Fruit fly (Drosophila melanogaster) whole organism, wandering third instar larva: ENCODE data around the gene CG7201.
A peak's percentile ranks its signal among the peaks of the same experiment; 100 is the strongest.

ENCODE experiments used
- Abd-B ChIP-seq: fragments of >200 bp; optimal IDR thresholded peaks from 2 replicates; lab custom pipeline; 2017; ENCODE audit warnings: missing biosample characterization, missing genetic modification characterization
- CG32264 ChIP-seq: fragments of 200-800 bp; sonication (Bioruptor generic); optimal IDR thresholded peaks from 2 replicates; lab custom pipeline; 2016; ENCODE audit warnings: missing biosample characterization, missing genetic modification characterization
- CG9705 ChIP-seq: fragments of 200-800 bp; sonication (Bioruptor generic); optimal IDR thresholded peaks from 2 replicates; lab custom pipeline; 2018; ENCODE audit warnings: missing biosample characterization, mild to moderate bottlenecking, missing genetic modification characterization
- CrebA ChIP-seq: fragments of 200-800 bp; sonication (Bioruptor generic); optimal IDR thresholded peaks from 2 replicates; lab custom pipeline; 2016; ENCODE audit warnings: missing biosample characterization, mild to moderate bottlenecking, missing genetic modification characterization, borderline replicate concordance
- Dfd ChIP-seq: fragments of >200 bp; optimal IDR thresholded peaks from 2 replicates; lab custom pipeline; 2017; ENCODE audit warnings: missing biosample characterization, missing genetic modification characterization
- Dif ChIP-seq: fragments of 200-275, 200-300 bp; sonication (Bioruptor generic); optimal IDR thresholded peaks from 2 replicates; lab custom pipeline; 2018; ENCODE audit warnings: missing biosample characterization, missing genetic modification characterization; ENCODE audit not compliant: partially characterized antibody
- GATAd ChIP-seq: sonication (Bioruptor generic); optimal IDR thresholded peaks from 2 replicates; lab custom pipeline; 2016; ENCODE audit warnings: missing biosample characterization, missing genetic modification characterization
- HLH106 ChIP-seq: fragments of 200-800 bp; optimal IDR thresholded peaks from 3 replicates; lab custom pipeline; 2019; ENCODE audit warnings: missing biosample characterization, mild to moderate bottlenecking, missing genetic modification characterization, moderate library complexity
- Hnf4 ChIP-seq: fragments of 200-800 bp; sonication (Bioruptor generic); optimal IDR thresholded peaks from 2 replicates; lab custom pipeline; 2016; ENCODE audit warnings: missing biosample characterization, mild to moderate bottlenecking, missing genetic modification characterization
- Hr78 ChIP-seq: fragments of >200 bp; optimal IDR thresholded peaks from 2 replicates; lab custom pipeline; 2017; ENCODE audit warnings: missing biosample characterization, missing genetic modification characterization
- Hr83 ChIP-seq: fragments of 200-300 bp; sonication (Bioruptor generic); optimal IDR thresholded peaks from 2 replicates; lab custom pipeline; 2016; ENCODE audit warnings: missing biosample characterization, mild to moderate bottlenecking, missing genetic modification characterization, moderate library complexity; ENCODE audit not compliant: poor library complexity, severe bottlenecking
- Jra ChIP-seq: sonication (Bioruptor generic); optimal IDR thresholded peaks from 2 replicates; lab custom pipeline; 2016; ENCODE audit warnings: missing biosample characterization, missing genetic modification characterization
- Mio ChIP-seq: sonication (Bioruptor generic); optimal IDR thresholded peaks from 2 replicates; lab custom pipeline; 2016; ENCODE audit warnings: missing biosample characterization, missing genetic modification characterization
- Myc ChIP-seq: fragments of >200 bp; optimal IDR thresholded peaks from 2 replicates; lab custom pipeline; 2017
- N ChIP-seq: fragments of >200 bp; optimal IDR thresholded peaks from 2 replicates; lab custom pipeline; 2018; ENCODE audit warnings: missing biosample characterization, missing external identifiers, missing genetic modification characterization
- OdsH ChIP-seq: fragments of 200-800 bp; sonication (Bioruptor generic); optimal IDR thresholded peaks from 2 replicates; lab custom pipeline; 2016; ENCODE audit warnings: missing biosample characterization, mild to moderate bottlenecking, missing genetic modification characterization
- Rel ChIP-seq, 2 experiments: fragments of 200-800 bp; sonication (Bioruptor generic) in 1 of 2; optimal IDR thresholded peaks; 2 replicates in 1 of 2; 3 replicates in 1 of 2; lab custom pipeline; 2016 to 2019; ENCODE audit warnings: mild to moderate bottlenecking in 2 of 2, missing biosample characterization in 2 of 2, missing genetic modification characterization in 2 of 2, moderate library complexity in 1 of 2
- Sp1 ChIP-seq: fragments of 200-800 bp; sonication (Bioruptor generic); optimal IDR thresholded peaks from 3 replicates; lab custom pipeline; 2019; ENCODE audit warnings: missing biosample characterization, mild to moderate bottlenecking, missing genetic modification characterization, moderate library complexity
- Vsx2 ChIP-seq: fragments of 200-300, 225-300 bp; sonication (Bioruptor generic); optimal IDR thresholded peaks from 2 replicates; lab custom pipeline; 2018; ENCODE audit warnings: missing biosample characterization, missing genetic modification characterization; ENCODE audit not compliant: partially characterized antibody
- br ChIP-seq: fragments of 200-800 bp; sonication (Bioruptor generic); optimal IDR thresholded peaks from 2 replicates; lab custom pipeline; 2016; ENCODE audit warnings: missing biosample characterization, missing genetic modification characterization
- brk ChIP-seq: fragments of 200-800 bp; sonication (Bioruptor generic); optimal IDR thresholded peaks from 2 replicates; lab custom pipeline; 2016; ENCODE audit warnings: missing biosample characterization, mild to moderate bottlenecking, missing genetic modification characterization
- dl ChIP-seq, 2 experiments: fragments of 175-275, 200-275 bp in 1 of 2; fragments of 200-275 bp in 1 of 2; sonication (Bioruptor generic); optimal IDR thresholded peaks; lab custom pipeline; 2018; ENCODE audit warnings: mild to moderate bottlenecking in 2 of 2, missing biosample characterization in 2 of 2, missing genetic modification characterization in 2 of 2, moderate library complexity in 2 of 2; ENCODE audit not compliant: partially characterized antibody in 2 of 2, insufficient read depth in 1 of 2
- dmrt93B ChIP-seq: fragments of 200-800 bp; sonication (Bioruptor generic); optimal IDR thresholded peaks from 2 replicates; lab custom pipeline; 2018; ENCODE audit warnings: missing biosample characterization, mild to moderate bottlenecking, missing genetic modification characterization
- dsf ChIP-seq: sonication (Bioruptor generic); optimal IDR thresholded peaks from 2 replicates; lab custom pipeline; 2016; ENCODE audit warnings: missing biosample characterization, missing genetic modification characterization, borderline replicate concordance
- ey ChIP-seq: fragments of 200-800 bp; sonication (Bioruptor generic); optimal IDR thresholded peaks from 2 replicates; lab custom pipeline; 2016; ENCODE audit warnings: missing biosample characterization, missing genetic modification characterization
- foxo ChIP-seq, 2 experiments: fragments of 200-800 bp; sonication (Bioruptor generic); optimal IDR thresholded peaks; 2 replicates in 1 of 2; 3 replicates in 1 of 2; lab custom pipeline; 2016 to 2017; ENCODE audit warnings: missing biosample characterization in 2 of 2, missing genetic modification characterization in 2 of 2
- fru ChIP-seq: fragments of 200-800 bp; sonication (Bioruptor generic); optimal IDR thresholded peaks from 3 replicates; lab custom pipeline; 2016; ENCODE audit warnings: missing biosample characterization, mild to moderate bottlenecking, missing genetic modification characterization
- h ChIP-seq: fragments of 200-800 bp; sonication (Bioruptor generic); optimal IDR thresholded peaks from 3 replicates; lab custom pipeline; 2016; ENCODE audit warnings: missing biosample characterization, mild to moderate bottlenecking, missing genetic modification characterization
- jim ChIP-seq: fragments of 175-275, 200-325 bp; sonication (Bioruptor generic); optimal IDR thresholded peaks from 2 replicates; lab custom pipeline; 2016; ENCODE audit warnings: missing biosample characterization, mild to moderate bottlenecking, missing genetic modification characterization
- lola ChIP-seq: fragments of >200 bp; optimal IDR thresholded peaks from 2 replicates; lab custom pipeline; 2017; ENCODE audit warnings: missing biosample characterization, missing genetic modification characterization
- pan ChIP-seq: fragments of >200 bp; optimal IDR thresholded peaks from 2 replicates; lab custom pipeline; 2017
- psq ChIP-seq: fragments of 200-800 bp; sonication (Bioruptor generic); optimal IDR thresholded peaks from 3 replicates; lab custom pipeline; 2017; ENCODE audit warnings: missing biosample characterization, mild to moderate bottlenecking, missing genetic modification characterization, moderate library complexity
- rgr ChIP-seq: fragments of 200-800 bp; sonication (Bioruptor generic); optimal IDR thresholded peaks from 3 replicates; lab custom pipeline; 2016; ENCODE audit warnings: missing biosample characterization, mild to moderate bottlenecking, missing genetic modification characterization
- sage ChIP-seq: fragments of 200-800 bp; sonication (Bioruptor generic); optimal IDR thresholded peaks from 2 replicates; lab custom pipeline; 2016; ENCODE audit warnings: missing biosample characterization, mild to moderate bottlenecking, missing genetic modification characterization
- sv ChIP-seq: fragments of 200-800 bp; sonication (Bioruptor generic); optimal IDR thresholded peaks from 3 replicates; lab custom pipeline; 2016; ENCODE audit warnings: missing biosample characterization, missing genetic modification characterization
- tai ChIP-seq: sonication (Bioruptor generic); optimal IDR thresholded peaks from 2 replicates; lab custom pipeline; 2016; ENCODE audit warnings: missing biosample characterization, missing genetic modification characterization
- usp ChIP-seq: fragments of >200 bp; optimal IDR thresholded peaks from 2 replicates; lab custom pipeline; 2017; ENCODE audit warnings: missing biosample characterization, missing genetic modification characterization
- woc ChIP-seq: sonication (Bioruptor generic); optimal IDR thresholded peaks from 2 replicates; lab custom pipeline; 2016; ENCODE audit warnings: missing biosample characterization, mild to moderate bottlenecking, missing genetic modification characterization

CG7201 gene

DNA sequence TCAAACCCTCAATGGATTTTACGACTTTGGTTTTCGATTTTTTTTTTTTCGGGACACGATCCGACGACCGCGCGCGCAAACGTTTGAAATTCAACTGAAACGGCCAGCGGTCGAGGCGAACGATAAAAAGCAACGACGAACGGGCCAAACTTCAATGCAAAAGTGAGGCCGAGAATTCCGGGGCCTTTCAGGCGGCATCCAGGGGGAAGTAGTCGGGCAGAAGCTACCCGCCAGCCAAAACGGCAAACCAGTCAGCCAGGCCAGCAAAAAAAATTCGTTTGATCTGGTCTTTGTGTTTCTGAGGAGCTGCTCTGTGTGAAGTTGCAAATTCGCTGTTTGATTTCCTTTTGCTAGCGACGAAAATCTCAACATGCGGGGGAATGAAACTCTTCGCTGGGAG lies at the start of gene CG7201:
Gene CG7201, minus strand, starts transcription at position 101 of the 400 bp plus-strand sequence.
- TF ChIP-seq Rel (GFP tag; optimal IDR thresholded peaks at IDR 0.05; lab: Kevin White, UChicago) (no peak), Rel (tag; optimal IDR thresholded peaks at IDR 0.05; lab: Kevin White, UChicago) (peak; percentile 1), N (no peak)

DNA sequence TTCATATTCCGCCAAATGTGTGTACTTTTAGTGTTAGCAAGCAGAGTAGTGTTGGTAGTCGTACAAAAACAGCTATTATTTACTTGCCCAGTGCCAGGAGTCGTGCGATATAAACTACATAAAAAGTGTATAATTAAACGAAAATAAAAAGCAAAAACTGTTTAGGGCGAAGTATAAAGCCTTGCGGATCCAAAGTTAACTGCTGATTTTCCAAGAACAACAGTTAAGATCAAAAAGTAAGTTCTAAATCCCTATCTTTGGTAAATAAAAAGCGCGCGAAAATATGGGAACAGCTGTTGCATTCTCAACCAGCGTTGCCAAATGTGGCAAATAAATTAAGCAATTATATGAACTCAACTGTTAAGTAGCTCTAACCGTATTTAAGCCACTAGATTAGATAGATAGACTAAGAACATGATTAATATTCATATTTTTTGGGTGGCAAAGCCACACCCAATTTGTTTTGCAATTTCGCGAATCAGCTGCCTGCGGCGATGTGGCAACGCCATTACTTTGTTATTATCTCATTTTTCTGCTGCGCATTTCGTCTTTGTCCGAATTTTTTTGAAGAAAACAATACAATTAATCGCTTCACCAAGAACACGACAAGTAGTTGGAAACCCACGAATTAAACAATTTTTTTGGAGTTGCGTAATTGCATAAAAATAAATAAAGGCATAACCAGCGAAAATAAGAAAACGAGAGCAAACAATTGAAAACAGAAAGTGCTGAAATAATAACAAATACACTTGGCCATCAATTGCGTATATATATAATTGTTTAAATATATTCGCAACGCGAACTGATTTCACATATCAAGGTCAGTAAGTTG lies 45.4 kb upstream of the CG7201 start, which contains the start of the genes Prim1 and CG7083:
Gene Prim1, plus strand, starts transcription at position 51 of the 832 bp plus-strand sequence.
Gene CG7083, plus strand, starts transcription at position 522 of the 832 bp plus-strand sequence.
- TF ChIP-seq fru (GFP tag; lab: Kevin White, UChicago), result peak; percentile 83
- TF ChIP-seq psq (GFP tag; lab: Kevin White, UChicago), result peak; percentile 49
- peak; percentile 61 for TF ChIP-seq OdsH (GFP tag; lab: Kevin White, UChicago)
- TF ChIP-seq brk, result no peak
- TF ChIP-seq ey, result peak; percentile 65
- peak; percentile 21 for TF ChIP-seq Myc (lab: Kevin White, UChicago)
- peak; percentile 34 for TF ChIP-seq Jra (GFP tag; lab: Kevin White, UChicago)
- peak; percentile 75 for TF ChIP-seq h
- TF ChIP-seq GATAd, result peak; percentile 38
- TF ChIP-seq br, result peak; percentile 71
- TF ChIP-seq CG32264 (GFP tag; lab: Kevin White, UChicago), result no peak
- no peak for TF ChIP-seq Rel (GFP tag; optimal IDR thresholded peaks at IDR 0.05; lab: Kevin White, UChicago)
- peak; percentile 96 for TF ChIP-seq Rel (tag; optimal IDR thresholded peaks at IDR 0.05; lab: Kevin White, UChicago)
- TF ChIP-seq woc (GFP tag; lab: Kevin White, UChicago), result peak; percentile 47
- peak; percentile 72 for TF ChIP-seq rgr (GFP tag; lab: Kevin White, UChicago)
- TF ChIP-seq Hnf4, result peak; percentile 67
- peak; percentile 43 for TF ChIP-seq Sp1 (GFP tag; lab: Kevin White, UChicago)
- TF ChIP-seq Hr83 (GFP tag; lab: Kevin White, UChicago), result peak; percentile 21
- TF ChIP-seq Vsx2 (GFP tag; lab: Kevin White, UChicago), result no peak
- peak; percentile 34 for TF ChIP-seq sage (GFP tag; lab: Kevin White, UChicago)
- peak; percentile 55 for TF ChIP-seq CG9705 (GFP tag; lab: Kevin White, UChicago)
- TF ChIP-seq tai, result no peak
- TF ChIP-seq sv (GFP tag; lab: Kevin White, UChicago), result peak; percentile 42
- TF ChIP-seq Dfd, result no peak
- peak; percentile 67 for TF ChIP-seq HLH106
- TF ChIP-seq foxo (GFP tag; optimal IDR thresholded peaks at IDR 0.05; lab: Kevin White, UChicago), result peak in 1 of 2 experiments; percentile 66
- TF ChIP-seq jim, result no peak
- no peak for TF ChIP-seq CrebA (GFP tag; lab: Kevin White, UChicago)
- TF ChIP-seq dsf (GFP tag; lab: Kevin White, UChicago), result peak; percentile 60

DNA sequence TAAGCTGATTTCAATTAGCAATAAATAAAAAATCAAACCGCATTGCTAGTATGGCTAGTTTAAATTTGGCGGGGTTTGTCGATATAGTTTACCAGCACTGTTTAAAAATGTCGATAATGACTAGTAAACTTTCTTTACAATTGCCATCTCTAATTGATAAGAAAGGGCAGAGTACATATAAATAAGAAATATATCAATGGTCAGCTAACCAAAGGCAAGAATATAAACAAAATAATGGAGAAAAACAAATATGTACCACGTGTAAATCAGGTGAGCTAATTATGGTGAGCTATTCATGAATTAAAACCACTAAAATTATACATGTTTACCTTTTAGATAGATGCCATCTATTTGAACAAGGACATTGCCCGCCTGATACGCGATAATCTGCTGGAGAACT lies 43.8 kb upstream of the CG7201 start, which contains the start of gene Pex2:
Gene Pex2, plus strand, starts transcription at position 131 of the 400 bp plus-strand sequence.
- no peak for TF ChIP-seq woc (GFP tag; lab: Kevin White, UChicago)
- no peak for TF ChIP-seq ey
- TF ChIP-seq jim, result no peak
- TF ChIP-seq dmrt93B (GFP tag; lab: Kevin White, UChicago), result no peak
- TF ChIP-seq fru (GFP tag; lab: Kevin White, UChicago), result peak; percentile 34
- TF ChIP-seq Dif (GFP tag; lab: Kevin White, UChicago), result no peak
- TF ChIP-seq Hr83 (GFP tag; lab: Kevin White, UChicago), result no peak
- peak; percentile 21 for TF ChIP-seq OdsH (GFP tag; lab: Kevin White, UChicago)
- TF ChIP-seq CG32264 (GFP tag; lab: Kevin White, UChicago), result no peak
- no peak for TF ChIP-seq N
- no peak for TF ChIP-seq usp (GFP tag; lab: Kevin White, UChicago)
- TF ChIP-seq Abd-B (GFP tag; lab: Kevin White, UChicago), result no peak
- TF ChIP-seq rgr (GFP tag; lab: Kevin White, UChicago), result no peak
- TF ChIP-seq tai, result no peak
- peak; percentile 9 for TF ChIP-seq HLH106
- no peak for TF ChIP-seq Mio (GFP tag; lab: Kevin White, UChicago)
- TF ChIP-seq Dfd, result no peak
- TF ChIP-seq CrebA (GFP tag; lab: Kevin White, UChicago), result no peak
- TF ChIP-seq GATAd, result peak; percentile 30
- no peak for TF ChIP-seq Hr78
- no peak for TF ChIP-seq h
- TF ChIP-seq Rel (GFP tag; optimal IDR thresholded peaks at IDR 0.05; lab: Kevin White, UChicago), result no peak
- TF ChIP-seq Rel (tag; optimal IDR thresholded peaks at IDR 0.05; lab: Kevin White, UChicago), result no peak
- no peak for TF ChIP-seq Sp1 (GFP tag; lab: Kevin White, UChicago)
- TF ChIP-seq Myc (lab: Kevin White, UChicago), result no peak
- TF ChIP-seq Jra (GFP tag; lab: Kevin White, UChicago), result peak; percentile 9
- no peak for TF ChIP-seq pan
- no peak for TF ChIP-seq foxo (GFP tag; optimal IDR thresholded peaks at IDR 0.05; lab: Kevin White, UChicago)
- no peak for TF ChIP-seq sv (GFP tag; lab: Kevin White, UChicago)
- TF ChIP-seq psq (GFP tag; lab: Kevin White, UChicago), result peak; percentile 22
- TF ChIP-seq Hnf4, result peak; percentile 75
- no peak for TF ChIP-seq CG9705 (GFP tag; lab: Kevin White, UChicago)
- TF ChIP-seq sage (GFP tag; lab: Kevin White, UChicago), result peak; percentile 33
- TF ChIP-seq lola, result no peak
- no peak for TF ChIP-seq br
- TF ChIP-seq dl (GFP tag; optimal IDR thresholded peaks at IDR 0.05; lab: Kevin White, UChicago; ENCODE audit: insufficient read depth in 1 of 2, partially characterized antibody in 2 of 2), result no peak
- no peak for TF ChIP-seq dsf (GFP tag; lab: Kevin White, UChicago)
- TF ChIP-seq brk, result peak; percentile 60
